Worm (Caenorhabditis elegans) whole organism, early embryonic: ENCODE measurements around the gene Y49F6A.12.

ENCODE experiments used
- B0310.2 ChIP-seq: sonication (generic microtip); optimal IDR thresholded peaks from 2 replicates; lab custom pipeline; 2016; ENCODE audit warnings: mild to moderate bottlenecking, missing genetic modification characterization, missing compliant biosample characterization
- F13C5.2 ChIP-seq: sonication (generic microtip); optimal IDR thresholded peaks from 2 replicates; lab custom pipeline; 2017; ENCODE audit warnings: mild to moderate bottlenecking, missing genetic modification characterization, inconsistent platforms, missing compliant biosample characterization
- aly-1 ChIP-seq: sonication (generic microtip); optimal IDR thresholded peaks from 2 replicates; lab custom pipeline; 2016; ENCODE audit warnings: missing genetic modification characterization, missing compliant biosample characterization
- ama-1 ChIP-seq: fragments of 150-350 bp; optimal IDR thresholded peaks from 2 replicates; lab custom pipeline; 2014
- ceh-13 ChIP-seq: fragments of 200-800 bp; sonication (Bioruptor generic); optimal IDR thresholded peaks from 2 replicates; lab custom pipeline; 2018; ENCODE audit warnings: mild to moderate bottlenecking, missing genetic modification characterization, missing compliant biosample characterization
- ceh-36 ChIP-seq: sonication (generic microtip); optimal IDR thresholded peaks from 2 replicates; lab custom pipeline; 2016; ENCODE audit warnings: missing genetic modification characterization, inconsistent platforms, missing compliant biosample characterization
- ets-7 ChIP-seq: sonication (generic microtip); optimal IDR thresholded peaks from 2 replicates; lab custom pipeline; 2016; ENCODE audit warnings: missing genotype, missing genetic modification characterization, missing compliant biosample characterization
- flt-1 ChIP-seq: fragments of 200-800 bp; sonication (Bioruptor generic); IDR thresholded peaks from 2 replicates; pipeline ENCODE4 v1.3.6; 2022; ENCODE audit warnings: missing genetic modification characterization, missing compliant biosample characterization
- hmbx-1 ChIP-seq: sonication (generic microtip); optimal IDR thresholded peaks from 2 replicates; lab custom pipeline; 2016; ENCODE audit warnings: mild to moderate bottlenecking, missing genetic modification characterization, missing compliant biosample characterization
- hmg-4 ChIP-seq: fragments of 200-800 bp; sonication (Bioruptor generic); optimal IDR thresholded peaks from 2 replicates; lab custom pipeline; 2018; ENCODE audit warnings: mild to moderate bottlenecking, missing genetic modification characterization, missing compliant biosample characterization
- hnd-1 ChIP-seq: sonication (generic microtip); optimal IDR thresholded peaks from 2 replicates; lab custom pipeline; 2016; ENCODE audit warnings: missing genetic modification characterization, missing compliant biosample characterization
- pes-1 ChIP-seq: fragments of 200-800 bp; sonication (Bioruptor generic); IDR thresholded peaks from 2 replicates; pipeline ENCODE4 v1.3.6; 2022; ENCODE audit warnings: missing genetic modification reagents, missing genetic modification characterization, missing compliant biosample characterization
- scrt-1 ChIP-seq: fragments of 200-800 bp; sonication (Bioruptor generic); IDR thresholded peaks from 2 replicates; pipeline ENCODE4 v1.3.6; 2022; ENCODE audit warnings: missing genetic modification characterization, missing compliant biosample characterization
- sea-1 ChIP-seq: fragments of 200-800 bp; sonication (Bioruptor generic); conservative IDR thresholded peaks from 2 replicates; pipeline ENCODE4 v1.3.6; 2022; ENCODE audit warnings: missing genetic modification characterization, missing compliant biosample characterization
- tbx-11 ChIP-seq: fragments of 200-800 bp; sonication (Bioruptor generic); IDR thresholded peaks from 2 replicates; pipeline ENCODE4 v1.3.6; 2022; ENCODE audit warnings: missing genetic modification characterization, missing compliant biosample characterization
- tbx-37 ChIP-seq: fragments of 200-800 bp; sonication (Bioruptor generic); conservative IDR thresholded peaks from 2 replicates; pipeline ENCODE4 v1.3.6; 2022; ENCODE audit warnings: missing genetic modification reagents, missing genetic modification characterization, missing compliant biosample characterization
- tra-4 ChIP-seq: sonication (generic microtip); optimal IDR thresholded peaks from 2 replicates; lab custom pipeline; 2017; ENCODE audit warnings: missing genetic modification characterization, missing compliant biosample characterization

Gene Y49F6A.12

DNA sequence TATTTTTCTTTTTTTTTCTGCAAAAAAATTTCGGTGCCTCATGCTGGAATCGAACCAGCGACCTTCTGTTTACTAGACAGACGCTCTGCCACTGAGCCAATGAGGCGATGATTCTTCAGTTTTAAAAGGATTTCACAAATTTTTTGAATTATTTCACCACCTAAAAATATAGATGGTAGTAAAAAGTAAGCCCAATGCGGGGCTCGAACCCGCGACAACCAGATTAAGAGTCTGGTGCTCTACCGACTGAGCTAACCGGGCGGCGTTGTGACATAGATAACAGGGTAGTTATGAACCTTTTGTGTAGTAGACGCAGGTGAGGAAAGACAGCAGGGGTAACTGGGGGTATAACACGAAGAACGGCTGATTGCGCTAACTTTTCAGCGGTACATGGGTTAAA lies 27.9 kb upstream of the Y49F6A.12 start:
- TF ChIP-seq ceh-13 (GFP tag; lab: Kevin White, UChicago) (peak; percentile 22), hmg-4 (GFP tag; lab: Kevin White, UChicago) (peak; percentile 69), sea-1 (peak; percentile 76; the same call in 1 of the 2 replicates), flt-1 (peak; percentile 68), tbx-11 (GFP tag; lab: Robert Waterston, UW) (peak; percentile 70), tra-4 (tag; lab: Kevin White, UChicago) (peak; percentile 10), B0310.2 (peak; percentile 12), tbx-37 (GFP tag; lab: Robert Waterston, UW) (peak; percentile 52; the same call in 1 of the 2 replicates), ceh-36 (peak; percentile 82), scrt-1 (GFP tag; lab: Robert Waterston, UW) (peak; percentile 86), hnd-1 (tag; lab: Kevin White, UChicago) (peak; percentile 55), pes-1 (GFP tag; lab: Robert Waterston, UW) (peak; percentile 86), aly-1 (tag; lab: Kevin White, UChicago) (peak; percentile 47)

DNA sequence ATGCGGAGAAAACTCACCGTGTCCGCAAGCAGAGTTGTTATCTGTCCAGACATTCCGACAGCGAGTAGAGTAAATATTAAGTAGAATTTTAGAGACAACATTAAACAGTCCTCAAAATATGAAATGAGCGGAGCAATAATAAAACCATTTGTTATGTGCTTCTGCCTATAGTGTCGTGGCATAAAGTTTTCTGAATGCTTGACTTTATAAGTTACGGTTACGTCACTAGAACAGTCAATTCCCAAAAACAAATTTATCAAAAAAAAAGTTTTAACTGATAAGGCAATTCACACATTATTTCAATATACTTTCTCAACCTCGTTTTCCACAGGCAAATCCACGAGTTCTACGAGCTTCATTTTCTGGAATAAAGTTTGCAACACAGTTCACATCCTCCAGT lies 26.3 kb upstream of the Y49F6A.12 start, which contains the start of gene clec-127:
TSS of gene clec-127 (minus strand) at position 101 of the 400 bp plus-strand sequence.
- TF ChIP-seq pes-1 (GFP tag; lab: Robert Waterston, UW), result no peak
- TF ChIP-seq aly-1 (tag; lab: Kevin White, UChicago), result no peak
- TF ChIP-seq tbx-11 (GFP tag; lab: Robert Waterston, UW), result no peak
- no peak for TF ChIP-seq tbx-37 (GFP tag; lab: Robert Waterston, UW)
- TF ChIP-seq ama-1 (lab: Kevin White, UChicago), result no peak
- TF ChIP-seq ceh-13 (GFP tag; lab: Kevin White, UChicago), result no peak
- TF ChIP-seq B0310.2, result no peak
- no peak for TF ChIP-seq sea-1
- TF ChIP-seq F13C5.2, result no peak
- TF ChIP-seq hmbx-1 (tag; lab: Kevin White, UChicago), result no peak
- no peak for TF ChIP-seq scrt-1 (GFP tag; lab: Robert Waterston, UW)
- no peak for TF ChIP-seq hmg-4 (GFP tag; lab: Kevin White, UChicago)
- no peak for TF ChIP-seq tra-4 (tag; lab: Kevin White, UChicago)
- TF ChIP-seq ceh-36, result no peak
- no peak for TF ChIP-seq ets-7
- TF ChIP-seq hnd-1 (tag; lab: Kevin White, UChicago), result no peak
- no peak for TF ChIP-seq flt-1

DNA sequence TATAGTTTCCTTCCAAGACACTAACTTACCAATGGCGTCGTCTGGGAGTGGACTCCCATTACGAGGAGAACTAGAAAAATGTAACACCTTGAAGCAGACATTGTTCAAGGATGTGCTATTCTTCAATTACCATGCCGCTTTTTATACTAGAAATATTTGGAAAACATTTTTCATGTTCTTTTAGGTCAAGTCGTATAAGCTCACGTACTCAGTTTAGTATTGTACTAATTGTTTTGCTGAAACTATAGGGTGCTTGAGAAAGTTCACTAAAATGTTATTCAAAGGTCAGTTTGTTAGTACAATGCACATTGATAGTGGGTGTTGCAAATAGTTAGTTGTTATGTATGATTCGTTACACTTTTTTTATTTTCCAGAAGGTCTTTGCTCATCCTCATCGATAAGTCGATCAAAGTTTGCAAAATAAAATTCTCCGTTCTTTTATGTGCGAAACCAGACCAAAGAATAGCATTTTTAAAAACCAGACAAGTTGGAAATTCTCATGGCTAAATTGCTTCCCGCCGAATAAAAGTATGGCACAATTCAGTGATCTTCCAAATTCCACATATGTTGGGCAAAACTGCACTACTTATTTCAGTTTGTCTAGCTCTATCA lies 24.4 kb upstream of the Y49F6A.12 start, which contains the start of the genes clec-128 and clec-129:
TSS of gene clec-128 (minus strand) at position 101 of the 612 bp plus-strand sequence.
TSS of gene clec-129 (plus strand) at position 562 of the 612 bp plus-strand sequence.
- no peak for TF ChIP-seq flt-1
- TF ChIP-seq pes-1 (GFP tag; lab: Robert Waterston, UW), result no peak
- TF ChIP-seq tbx-11 (GFP tag; lab: Robert Waterston, UW), result no peak
- no peak for TF ChIP-seq ets-7
- TF ChIP-seq ama-1 (lab: Kevin White, UChicago), result no peak
- no peak for TF ChIP-seq F13C5.2
- TF ChIP-seq sea-1, result no peak
- TF ChIP-seq B0310.2, result no peak
- TF ChIP-seq tra-4 (tag; lab: Kevin White, UChicago), result no peak
- TF ChIP-seq tbx-37 (GFP tag; lab: Robert Waterston, UW), result no peak
- TF ChIP-seq aly-1 (tag; lab: Kevin White, UChicago), result no peak
- no peak for TF ChIP-seq hmg-4 (GFP tag; lab: Kevin White, UChicago)
- TF ChIP-seq scrt-1 (GFP tag; lab: Robert Waterston, UW), result no peak
- no peak for TF ChIP-seq ceh-36
- TF ChIP-seq ceh-13 (GFP tag; lab: Kevin White, UChicago), result no peak
- no peak for TF ChIP-seq hmbx-1 (tag; lab: Kevin White, UChicago)
- TF ChIP-seq hnd-1 (tag; lab: Kevin White, UChicago), result no peak

DNA sequence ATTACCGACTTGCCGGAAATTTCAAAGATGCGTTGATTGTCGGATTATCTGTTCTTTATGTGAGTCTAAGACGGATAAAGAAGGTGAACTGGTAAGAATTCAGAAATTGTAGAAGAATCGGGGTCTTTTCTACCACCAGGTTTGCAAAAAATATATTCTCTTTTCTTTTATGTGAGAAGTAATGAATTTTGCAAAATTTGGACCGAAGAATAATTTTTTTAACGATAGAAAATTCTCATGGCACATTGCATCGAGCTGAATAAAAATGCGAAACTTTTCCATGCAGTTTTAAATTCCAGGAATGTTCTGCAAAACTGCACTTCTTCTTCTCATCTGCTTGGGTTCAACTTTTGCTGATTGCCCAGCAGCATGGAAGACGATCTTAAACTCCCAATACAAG lies 22.2 kb upstream of the Y49F6A.12 start, which contains the start of gene clec-130:
TSS of gene clec-130 (plus strand) at position 301 of the 400 bp plus-strand sequence.
- TF ChIP-seq pes-1 (GFP tag; lab: Robert Waterston, UW) (no peak), ceh-36 (no peak), ama-1 (lab: Kevin White, UChicago) (no peak), F13C5.2 (no peak), ets-7 (no peak), B0310.2 (no peak), tbx-11 (GFP tag; lab: Robert Waterston, UW) (no peak), ceh-13 (GFP tag; lab: Kevin White, UChicago) (no peak), aly-1 (tag; lab: Kevin White, UChicago) (no peak), hmg-4 (GFP tag; lab: Kevin White, UChicago) (no peak), flt-1 (no peak), tbx-37 (GFP tag; lab: Robert Waterston, UW) (no peak)

DNA sequence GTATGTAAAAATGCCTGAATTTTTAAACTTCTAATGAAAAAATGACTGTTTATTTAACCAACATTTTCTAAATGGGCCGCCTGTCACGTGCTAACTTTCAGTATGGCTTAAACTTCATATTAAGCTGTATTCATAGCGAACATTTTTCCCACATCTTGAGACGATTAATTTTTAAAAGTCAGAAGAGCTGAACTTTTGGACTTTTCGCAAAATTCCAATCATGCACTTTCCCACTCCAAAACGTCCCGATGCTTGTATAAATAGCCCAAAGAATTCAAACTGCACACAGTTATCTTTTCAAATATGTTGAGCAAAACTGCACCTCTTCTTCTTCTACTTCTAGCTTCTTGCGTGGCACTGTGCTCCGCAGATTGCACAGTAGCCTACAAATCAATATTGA lies 18.7 kb upstream of the Y49F6A.12 start, which contains the start of gene clec-132:
TSS of gene clec-132 (plus strand) at position 301 of the 400 bp plus-strand sequence.
- TF ChIP-seq ama-1 (lab: Kevin White, UChicago) (no peak), tbx-37 (GFP tag; lab: Robert Waterston, UW) (no peak), hmbx-1 (tag; lab: Kevin White, UChicago) (no peak), ceh-13 (GFP tag; lab: Kevin White, UChicago) (no peak), aly-1 (tag; lab: Kevin White, UChicago) (no peak)

DNA sequence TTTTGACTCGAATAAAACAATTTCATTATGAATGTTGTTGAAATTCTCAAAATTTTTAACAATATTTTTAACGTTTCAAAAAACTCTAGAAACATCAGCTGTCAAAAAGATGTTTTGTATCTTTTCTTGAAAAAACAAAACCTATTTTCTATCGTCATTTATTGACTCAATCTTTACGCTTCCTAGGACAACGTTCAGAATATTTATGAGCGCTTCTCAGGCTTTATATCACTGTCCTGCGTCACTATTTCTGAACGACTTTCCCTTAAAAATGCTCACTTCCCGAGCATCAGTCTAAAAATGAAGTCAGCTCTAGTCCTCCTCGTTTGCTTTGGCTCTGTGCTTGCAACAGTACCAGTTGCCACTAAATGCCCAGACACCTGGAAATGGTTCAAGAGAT lies 17.3 kb upstream of the Y49F6A.12 start, which contains the start of gene clec-133:
TSS of gene clec-133 (plus strand) at position 301 of the 400 bp plus-strand sequence.
- no peak for TF ChIP-seq tra-4 (tag; lab: Kevin White, UChicago)
- TF ChIP-seq hnd-1 (tag; lab: Kevin White, UChicago), result no peak
- TF ChIP-seq aly-1 (tag; lab: Kevin White, UChicago), result no peak
- no peak for TF ChIP-seq ceh-36
- no peak for TF ChIP-seq tbx-37 (GFP tag; lab: Robert Waterston, UW)

DNA sequence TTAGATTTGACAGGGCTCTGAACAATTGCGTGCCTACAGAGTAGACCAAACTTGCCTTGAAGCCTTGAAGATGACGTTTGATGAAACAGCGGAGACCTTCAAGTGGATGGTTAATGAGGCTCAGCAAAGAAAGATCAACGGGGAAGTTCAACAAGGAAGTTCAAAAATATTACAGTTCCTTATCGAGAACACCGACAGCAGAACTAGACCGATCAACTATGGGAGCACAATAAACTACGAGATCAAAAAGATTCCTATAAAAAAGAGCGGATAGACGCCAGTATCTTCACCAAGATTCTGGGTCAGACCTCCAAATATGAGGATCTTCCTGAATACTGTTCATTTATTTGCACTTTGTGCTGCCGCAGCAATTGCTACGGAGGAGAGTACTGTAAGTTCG lies 15.7 kb upstream of the Y49F6A.12 start, which contains the start of gene clec-134:
TSS of gene clec-134 (plus strand) at position 301 of the 400 bp plus-strand sequence.
- no peak for TF ChIP-seq ama-1 (lab: Kevin White, UChicago)
- no peak for TF ChIP-seq hmg-4 (GFP tag; lab: Kevin White, UChicago)
- TF ChIP-seq F13C5.2, result no peak
- TF ChIP-seq tra-4 (tag; lab: Kevin White, UChicago), result no peak
- TF ChIP-seq sea-1, result no peak
- no peak for TF ChIP-seq hnd-1 (tag; lab: Kevin White, UChicago)
- no peak for TF ChIP-seq ets-7
- no peak for TF ChIP-seq hmbx-1 (tag; lab: Kevin White, UChicago)
- no peak for TF ChIP-seq tbx-11 (GFP tag; lab: Robert Waterston, UW)
- TF ChIP-seq scrt-1 (GFP tag; lab: Robert Waterston, UW), result no peak
- TF ChIP-seq ceh-13 (GFP tag; lab: Kevin White, UChicago), result no peak
